Fruit fly (Drosophila melanogaster) whole organism, embryonic: ENCODE data around the gene enc.

ENCODE experiments used
- Awh ChIP-seq: fragments of 200-800 bp; sonication (Bioruptor generic); IDR thresholded peaks from 2 replicates; pipeline ENCODE4, ENCODE4 v1.3.6; 2022; ENCODE audit warnings: missing biosample characterization, missing genetic modification characterization
- Bdp1 ChIP-seq: fragments of 200-800 bp; sonication (Bioruptor generic); optimal IDR thresholded peaks from 3 replicates; lab custom pipeline; 2016; ENCODE audit warnings: missing biosample characterization, missing genetic modification characterization
- CG10366 ChIP-seq: fragments of 200-800 bp; sonication (Bioruptor generic); IDR thresholded peaks from 2 replicates; pipeline ENCODE4 v1.3.6; 2022; ENCODE audit warnings: missing biosample characterization, missing genetic modification characterization
- CG10654 ChIP-seq: fragments of 200-800 bp; sonication (Bioruptor generic); optimal IDR thresholded peaks from 2 replicates; lab custom pipeline; 2016; ENCODE audit warnings: missing biosample characterization, missing genetic modification characterization
- CG11504 ChIP-seq: fragments of 200-800 bp; sonication (Bioruptor generic); optimal IDR thresholded peaks from 3 replicates; lab custom pipeline; 2019; ENCODE audit warnings: missing biosample characterization, mild to moderate bottlenecking, missing genetic modification characterization, moderate library complexity
- CG12155 ChIP-seq: fragments of 200-800 bp; sonication (Bioruptor generic); optimal IDR thresholded peaks from 3 replicates; lab custom pipeline; 2016; ENCODE audit warnings: missing biosample characterization, missing genetic modification characterization
- CG12236 ChIP-seq: fragments of 200-800 bp; sonication (Bioruptor generic); optimal IDR thresholded peaks from 2 replicates; lab custom pipeline; 2016; ENCODE audit warnings: missing biosample characterization, missing genetic modification characterization
- CG13424 ChIP-seq: fragments of 200-800 bp; sonication (Bioruptor generic); optimal IDR thresholded peaks from 2 replicates; lab custom pipeline; 2019; ENCODE audit warnings: missing biosample characterization, mild to moderate bottlenecking, missing genetic modification characterization, moderate library complexity
- CG14667 ChIP-seq: fragments of 200-800 bp; sonication (Bioruptor generic); IDR thresholded peaks from 2 replicates; pipeline ENCODE4 v1.3.6; 2022; ENCODE audit warnings: missing biosample characterization, missing genetic modification characterization
- CG18011 ChIP-seq: fragments of 200-800 bp; sonication (Bioruptor generic); optimal IDR thresholded peaks from 2 replicates; lab custom pipeline; 2017; ENCODE audit warnings: missing biosample characterization, missing genetic modification characterization, mild to moderate bottlenecking, moderate library complexity, missing genotype
- CG18262 ChIP-seq: fragments of 200-800 bp; optimal IDR thresholded peaks from 3 replicates; lab custom pipeline; 2019; ENCODE audit warnings: missing biosample characterization, mild to moderate bottlenecking, missing genetic modification characterization, moderate library complexity
- CG2678 ChIP-seq: fragments of 200-800 bp; sonication (Bioruptor generic); optimal IDR thresholded peaks from 3 replicates; lab custom pipeline; 2019; ENCODE audit warnings: missing biosample characterization, mild to moderate bottlenecking, missing genetic modification characterization, moderate library complexity
- CG2889 ChIP-seq: fragments of 200-800 bp; sonication (Bioruptor generic); IDR thresholded peaks from 3 replicates; pipeline ENCODE4 v1.3.6; 2022; ENCODE audit warnings: missing biosample characterization, missing genetic modification characterization
- CG32767 ChIP-seq: fragments of 200-800 bp; sonication (Bioruptor generic); IDR thresholded peaks from 2 replicates; pipeline ENCODE4 v1.3.6; 2022; ENCODE audit warnings: missing biosample characterization, missing genetic modification characterization
- CG3995 ChIP-seq: fragments of 200-800 bp; sonication (Bioruptor generic); optimal IDR thresholded peaks from 3 replicates; lab custom pipeline; 2016; ENCODE audit warnings: missing biosample characterization, missing genetic modification characterization
- CG4424 ChIP-seq: fragments of 200-800 bp; sonication (Bioruptor generic); optimal IDR thresholded peaks from 3 replicates; lab custom pipeline; 2016; ENCODE audit warnings: missing biosample characterization, missing genetic modification characterization
- CG4707 ChIP-seq: fragments of 200-800 bp; sonication (Bioruptor generic); optimal IDR thresholded peaks from 2 replicates; lab custom pipeline; 2018; ENCODE audit warnings: missing biosample characterization, mild to moderate bottlenecking, missing genetic modification characterization, moderate library complexity
- CG5953 ChIP-seq: fragments of 200-800 bp; sonication (Bioruptor generic); IDR thresholded peaks from 2 replicates; pipeline ENCODE4 v1.3.6; 2022; ENCODE audit warnings: missing biosample characterization, missing genetic modification characterization
- CG8478 ChIP-seq: fragments of >200 bp; optimal IDR thresholded peaks from 2 replicates; lab custom pipeline; 2018
- CG9215 ChIP-seq: fragments of 200-800 bp; sonication (Bioruptor generic); IDR thresholded peaks from 2 replicates; pipeline ENCODE4 v1.3.6; 2022; ENCODE audit warnings: missing biosample characterization, missing genetic modification characterization
- CHES-1-like ChIP-seq: fragments of 200-800 bp; sonication (Bioruptor generic); optimal IDR thresholded peaks from 2 replicates; lab custom pipeline; 2016; ENCODE audit warnings: missing biosample characterization, missing genetic modification characterization
- D19B ChIP-seq: fragments of 200-800 bp; sonication (Bioruptor generic); optimal IDR thresholded peaks from 2 replicates; lab custom pipeline; 2017; ENCODE audit warnings: missing biosample characterization, mild to moderate bottlenecking, missing genetic modification characterization
- Dad ChIP-seq: fragments of 200-800 bp; sonication (Bioruptor generic); optimal IDR thresholded peaks from 3 replicates; lab custom pipeline; 2016; ENCODE audit warnings: missing biosample characterization, missing genetic modification characterization
- Deaf1 ChIP-seq: fragments of 200-800 bp; optimal IDR thresholded peaks from 3 replicates; lab custom pipeline; 2019; ENCODE audit warnings: missing biosample characterization, mild to moderate bottlenecking, missing genetic modification characterization, moderate library complexity
- Doc2 ChIP-seq: fragments of 200-800 bp; sonication (Bioruptor generic); IDR thresholded peaks from 2 replicates; pipeline ENCODE4 v1.3.6; 2022; ENCODE audit warnings: missing biosample characterization, missing genetic modification characterization
- Ets65A ChIP-seq: fragments of 200-800 bp; sonication (Bioruptor generic); peaks from one replicate; lab custom pipeline; 2016; ENCODE audit warnings: missing biosample characterization, missing genetic modification characterization
- Mrtf ChIP-seq: fragments of 200-800 bp; sonication (Bioruptor generic); IDR thresholded peaks from 3 replicates; pipeline ENCODE4 v1.3.6; 2022; ENCODE audit warnings: missing biosample characterization, missing genetic modification characterization
- NK7.1 ChIP-seq: fragments of 200-800 bp; sonication (Bioruptor generic); optimal IDR thresholded peaks from 3 replicates; lab custom pipeline; 2016; ENCODE audit warnings: missing biosample characterization, missing genetic modification characterization
- NfI ChIP-seq: fragments of 200-800 bp; sonication (Bioruptor generic); optimal IDR thresholded peaks from 3 replicates; lab custom pipeline; 2018; ENCODE audit warnings: missing biosample characterization, mild to moderate bottlenecking, missing genetic modification characterization, moderate library complexity
- PHDP ChIP-seq: fragments of 200-800 bp; sonication (Bioruptor generic); optimal IDR thresholded peaks from 3 replicates; lab custom pipeline; 2018; ENCODE audit warnings: missing biosample characterization, mild to moderate bottlenecking, missing genetic modification characterization, moderate library complexity
- Pdp1 ChIP-seq, 2 experiments: fragments of 200-800 bp; sonication (Bioruptor generic); optimal IDR thresholded peaks; 3 replicates each; lab custom pipeline; 2016; ENCODE audit warnings: missing biosample characterization in 2 of 2, missing genetic modification characterization in 2 of 2, mild to moderate bottlenecking in 1 of 2, moderate library complexity in 1 of 2
- Ptx1 ChIP-seq: fragments of 200-800 bp; sonication (Bioruptor generic); IDR thresholded peaks from 2 replicates; pipeline ENCODE4 v1.3.6; 2022; ENCODE audit warnings: missing biosample characterization, missing genetic modification characterization
- Sin3A ChIP-seq: fragments of >200 bp; optimal IDR thresholded peaks from 2 replicates; lab custom pipeline; 2018
- Sox102F ChIP-seq: fragments of 200-800 bp; sonication (Bioruptor generic); optimal IDR thresholded peaks from 2 replicates; lab custom pipeline; 2018; ENCODE audit warnings: missing biosample characterization, mild to moderate bottlenecking, missing genetic modification characterization, moderate library complexity
- Trl ChIP-seq, 3 experiments: fragments of >200 bp in 2 of 3; fragments of 200-800 bp in 1 of 3; sonication (Bioruptor generic) in 1 of 3; optimal IDR thresholded peaks; 2 replicates in 1 of 3; 3 replicates in 2 of 3; lab custom pipeline; 2016 to 2017; ENCODE audit warnings: missing biosample characterization in 1 of 3, missing genetic modification characterization in 1 of 3
- ab ChIP-seq: fragments of 200-800 bp; sonication (Bioruptor generic); optimal IDR thresholded peaks from 2 replicates; lab custom pipeline; 2016; ENCODE audit warnings: missing biosample characterization, missing genetic modification characterization
- ac ChIP-seq: fragments of 200-800 bp; sonication (Bioruptor generic); optimal IDR thresholded peaks from 3 replicates; lab custom pipeline; 2017; ENCODE audit warnings: missing biosample characterization, mild to moderate bottlenecking, missing genetic modification characterization
- al ChIP-seq: fragments of 200-800 bp; sonication (Bioruptor generic); IDR thresholded peaks from 2 replicates; pipeline ENCODE4 v1.3.6; 2022; ENCODE audit warnings: missing biosample characterization, missing genetic modification characterization
- aop ChIP-seq: fragments of 200-800 bp; sonication (Bioruptor generic); IDR thresholded peaks from 2 replicates; pipeline ENCODE4 v1.3.6; 2022; ENCODE audit warnings: missing biosample characterization, missing genetic modification characterization
- ato ChIP-seq: fragments of 200-800 bp; sonication (Bioruptor generic); IDR thresholded peaks from 2 replicates; pipeline ENCODE4 v1.3.6; 2022; ENCODE audit warnings: missing biosample characterization, missing genetic modification characterization; ENCODE audit not compliant: partially characterized antibody
- dimm ChIP-seq: fragments of 200-800 bp; sonication (Bioruptor generic); IDR thresholded peaks from 2 replicates; pipeline ENCODE4 v1.3.6; 2022; ENCODE audit warnings: missing biosample characterization, missing genetic modification characterization
- fd102C ChIP-seq: fragments of 200-800 bp; sonication (Bioruptor generic); optimal IDR thresholded peaks from 2 replicates; lab custom pipeline; 2018; ENCODE audit warnings: missing biosample characterization, mild to moderate bottlenecking, missing genetic modification characterization, moderate library complexity
- grau ChIP-seq: fragments of 200-800 bp; optimal IDR thresholded peaks from 3 replicates; lab custom pipeline; 2019; ENCODE audit warnings: missing biosample characterization, mild to moderate bottlenecking, missing genetic modification characterization, moderate library complexity
- gsb-n ChIP-seq: fragments of 200-800 bp; sonication (Bioruptor generic); optimal IDR thresholded peaks from 3 replicates; lab custom pipeline; 2018; ENCODE audit warnings: missing biosample characterization, mild to moderate bottlenecking, missing genetic modification characterization
- jumu ChIP-seq: fragments of 200-800 bp; sonication (Bioruptor generic); optimal IDR thresholded peaks from 3 replicates; lab custom pipeline; 2016; ENCODE audit warnings: missing biosample characterization, missing genetic modification characterization
- run ChIP-seq: fragments of 200-800 bp; sonication (Bioruptor generic); optimal IDR thresholded peaks from 3 replicates; lab custom pipeline; 2018; ENCODE audit warnings: missing biosample characterization, mild to moderate bottlenecking, missing genetic modification characterization
- sc ChIP-seq, 3 experiments: fragments of >200 bp in 2 of 3; fragments of 200-800 bp in 1 of 3; sonication (Bioruptor generic) in 1 of 3; optimal IDR thresholded peaks; 2 replicates in 2 of 3; 3 replicates in 1 of 3; lab custom pipeline; 2017; ENCODE audit warnings: mild to moderate bottlenecking in 1 of 3, missing biosample characterization in 1 of 3, missing genetic modification characterization in 1 of 3, missing genetic modification reagents in 1 of 3
- sd ChIP-seq: fragments of 200-800 bp; sonication (Bioruptor generic); optimal IDR thresholded peaks from 3 replicates; lab custom pipeline; 2018; ENCODE audit warnings: missing biosample characterization, mild to moderate bottlenecking, missing genetic modification characterization, moderate library complexity
- sim ChIP-seq: fragments of 200-800 bp; sonication (Bioruptor generic); IDR thresholded peaks from 2 replicates; pipeline ENCODE4 v1.3.6; 2022; ENCODE audit warnings: missing biosample characterization, missing genetic modification characterization
- so ChIP-seq: fragments of 200-800 bp; sonication (Bioruptor generic); IDR thresholded peaks from 3 replicates; pipeline ENCODE4 v1.3.6; 2022; ENCODE audit warnings: missing biosample characterization, missing genetic modification characterization
- twi ChIP-seq: fragments of 200-800 bp; optimal IDR thresholded peaks from 2 replicates; lab custom pipeline; 2019; ENCODE audit warnings: missing biosample characterization, mild to moderate bottlenecking, missing genetic modification characterization, moderate library complexity
- wor ChIP-seq: fragments of 200-800 bp; sonication (Bioruptor generic); IDR thresholded peaks from 2 replicates; pipeline ENCODE4 v1.3.6; 2022; ENCODE audit warnings: missing biosample characterization, missing genetic modification characterization

Gene enc

DNA sequence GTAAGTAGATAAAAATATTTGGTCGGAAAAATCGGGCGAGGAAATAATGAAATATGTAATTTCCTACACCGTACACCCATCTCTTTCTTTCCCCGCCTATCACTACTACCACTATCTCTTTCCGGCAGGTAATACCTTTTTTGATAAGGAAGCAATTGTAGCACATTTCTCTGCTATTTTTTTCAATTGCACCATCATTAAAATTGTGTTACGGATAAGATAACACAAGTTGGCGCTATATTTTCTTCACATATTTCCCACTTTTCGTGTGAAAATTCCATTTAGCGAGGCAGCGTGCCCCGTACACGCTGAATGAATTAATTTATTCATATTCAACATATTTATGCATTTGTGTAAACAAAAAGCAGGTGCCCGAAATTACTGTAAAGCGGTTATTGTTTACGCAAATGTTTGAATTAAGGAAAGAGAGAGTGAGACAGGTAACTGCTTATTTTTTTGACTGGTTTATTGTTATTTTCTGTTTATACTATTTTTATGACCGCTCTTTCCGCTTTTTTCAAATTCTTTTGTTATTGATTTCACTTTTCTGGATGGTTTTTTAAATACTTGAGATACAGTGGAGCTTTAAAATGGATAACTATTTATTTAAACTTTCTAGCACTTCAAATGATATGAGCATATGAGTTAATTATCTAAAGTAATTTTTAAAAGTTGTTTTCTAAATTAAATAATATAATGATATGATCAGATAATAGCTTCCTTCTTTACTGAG, 32.0 kb upstream of the enc start (continued):
- TF ChIP-seq NfI (GFP tag; lab: Kevin White, UChicago), result no peak
- TF ChIP-seq CG9215, result peak; percentile 33; the same call in 1 of the 2 replicates
- TF ChIP-seq Bdp1 (GFP tag; lab: Kevin White, UChicago), result no peak
- 0 out of 2 replicates have a peak, but pooled peaks have one; percentile 5 for TF ChIP-seq CG5953 (GFP tag; lab: Robert Waterston, UW)
- TF ChIP-seq Ets65A (GFP tag; lab: Kevin White, UChicago), result no peak
- TF ChIP-seq CG32767 (GFP tag; lab: Robert Waterston, UW), result peak; percentile 51; the same call in 1 of the 2 replicates
- no peak for TF ChIP-seq sc (optimal IDR thresholded peaks at IDR 0.05; lab: Kevin White, UChicago)
- no peak for TF ChIP-seq sc (GFP tag; optimal IDR thresholded peaks at IDR 0.05; lab: Kevin White, UChicago)
- peak; percentile 74 for TF ChIP-seq Ptx1 (GFP tag; lab: Robert Waterston, UW)
- peak; percentile 63 for TF ChIP-seq gsb-n
- no peak for TF ChIP-seq jumu
- TF ChIP-seq ato, result no peak
- TF ChIP-seq ab, result no peak
- TF ChIP-seq Dad, result no peak
- TF ChIP-seq CG12236 (GFP tag; lab: Kevin White, UChicago), result no peak
- TF ChIP-seq al (GFP tag; lab: Robert Waterston, UW), result peak; percentile 49; the same call in 1 of the 2 replicates
- TF ChIP-seq Deaf1 (tag; lab: Kevin White, UChicago), result no peak
- no peak for TF ChIP-seq Doc2
- no peak for TF ChIP-seq CG3995 (GFP tag; lab: Kevin White, UChicago)
- TF ChIP-seq CG10366 (GFP tag; lab: Robert Waterston, UW), result peak; percentile 57
- TF ChIP-seq run, result no peak
- no peak for TF ChIP-seq CG4707 (GFP tag; lab: Kevin White, UChicago)
- 0 out of 3 replicates have a peak, but pooled peaks have one; percentile 36 for TF ChIP-seq so (GFP tag; lab: Robert Waterston, UW)
- peak; percentile 71 for TF ChIP-seq CG2678
- peak; percentile 68 for TF ChIP-seq CG11504 (tag; lab: Kevin White, UChicago)
- TF ChIP-seq CG2889 (GFP tag; lab: Robert Waterston, UW), result no peak
- no peak for TF ChIP-seq NK7.1 (GFP tag; lab: Kevin White, UChicago)
- TF ChIP-seq CG10654 (GFP tag; lab: Kevin White, UChicago), result no peak
- TF ChIP-seq CG14667 (GFP tag; lab: Robert Waterston, UW), result 0 out of 2 replicates have a peak, but pooled peaks have one; percentile 29
- TF ChIP-seq sim (GFP tag; lab: Robert Waterston, UW), result no peak
- TF ChIP-seq aop, result no peak
- TF ChIP-seq CG8478 (lab: Kevin White, UChicago), result no peak
- TF ChIP-seq CG13424 (tag; lab: Kevin White, UChicago), result peak; percentile 67
- TF ChIP-seq CG18011 (GFP tag; lab: Kevin White, UChicago), result no peak
- no peak for TF ChIP-seq twi (tag; lab: Kevin White, UChicago)
- no peak for TF ChIP-seq Sin3A (lab: Kevin White, UChicago)
- peak; percentile 84 for TF ChIP-seq Sox102F
- TF ChIP-seq CG18262, result peak; percentile 48
- no peak for TF ChIP-seq CG4424 (GFP tag; lab: Kevin White, UChicago)
- no peak for TF ChIP-seq ac (GFP tag; lab: Kevin White, UChicago)
- TF ChIP-seq PHDP (tag; lab: Kevin White, UChicago), result peak; percentile 56
- no peak for TF ChIP-seq CHES-1-like (GFP tag; lab: Kevin White, UChicago)

DNA sequence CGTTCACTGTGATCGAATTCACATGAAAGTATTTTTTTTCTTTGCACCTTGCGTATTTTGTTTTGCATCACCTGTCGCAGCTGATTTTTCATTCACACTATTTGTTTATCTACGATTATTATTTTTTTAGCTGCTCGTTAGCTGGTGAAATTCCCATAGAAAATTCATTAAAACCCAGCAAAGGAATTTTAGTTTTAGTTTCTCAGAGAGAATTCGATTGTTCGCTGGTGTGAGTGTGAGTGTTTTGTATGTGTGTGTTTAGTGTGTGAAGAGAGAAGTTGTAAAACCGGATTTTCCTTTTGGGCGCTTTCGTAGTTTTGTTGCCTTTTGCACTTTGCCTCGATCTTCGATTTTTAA, 31.4 kb upstream of the enc start:
- TF ChIP-seq Trl (optimal IDR thresholded peaks at IDR 0.05; lab: Kevin White, UChicago) (peak; percentile 33 to 36), Trl (GFP tag; optimal IDR thresholded peaks at IDR 0.05; lab: Kevin White, UChicago) (no peak), CG12155 (GFP tag; lab: Kevin White, UChicago) (no peak), Pdp1 (GFP tag; optimal IDR thresholded peaks at IDR 0.05; lab: Kevin White, UChicago) (no peak), sd (peak; percentile 79), fd102C (GFP tag; lab: Kevin White, UChicago) (no peak), D19B (GFP tag; lab: Kevin White, UChicago) (no peak), Sin3A (lab: Kevin White, UChicago) (no peak), dimm (no peak), wor (GFP tag; lab: Robert Waterston, UW) (0 out of 2 replicates have a peak, but pooled peaks have one; percentile 6), Awh (GFP tag; lab: Robert Waterston, UW) (0 out of 2 replicates have a peak, but pooled peaks have one; percentile 5), grau (no peak), Mrtf (GFP tag; lab: Robert Waterston, UW) (0 out of 3 replicates have a peak, but pooled peaks have one; percentile 2)
